Worm (Caenorhabditis elegans): Measurements from ENCODE around the gene dpy-27.

DNA sequence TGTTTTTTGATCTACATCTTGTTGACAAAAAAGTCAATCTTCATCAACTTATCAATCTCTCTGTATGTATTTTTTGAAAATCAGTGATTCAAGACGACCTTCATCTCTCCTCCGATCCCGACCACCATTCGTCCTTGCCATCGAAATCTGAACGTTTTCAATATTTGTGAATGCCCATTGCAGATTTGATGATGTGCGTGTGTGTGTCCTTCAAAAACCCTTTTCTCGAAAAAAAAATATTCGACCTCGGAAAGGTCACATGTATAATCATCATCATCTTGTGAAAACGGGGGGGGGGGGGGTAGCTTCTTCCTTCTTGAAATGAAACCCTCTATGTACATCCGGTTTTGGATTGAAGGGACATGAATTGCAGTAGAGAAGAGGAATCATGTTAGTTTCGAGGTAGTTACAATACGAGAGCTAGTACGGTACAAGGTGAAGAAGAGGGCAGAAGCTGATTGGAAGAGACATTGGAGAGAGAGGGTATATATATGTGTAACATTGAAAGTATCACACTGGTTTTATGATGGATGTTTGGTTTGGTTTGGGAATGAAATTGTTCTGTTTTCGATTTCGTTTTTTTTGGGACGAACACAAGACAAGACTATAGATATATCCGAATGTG is 7.0 kb downstream of the dpy-27 start:
- TF ChIP-seq ztf-29 (GFP tag; IDR thresholded peaks at IDR 0.05) (no peak), tab-1 (GFP tag; IDR thresholded peaks at IDR 0.05) (no peak), T22C8.4 (GFP tag; IDR thresholded peaks at IDR 0.05) (no peak), cog-1 (tag; optimal IDR thresholded peaks at IDR 0.05) (no peak), ztf-23 (GFP tag; IDR thresholded peaks at IDR 0.05) (no peak)

Measured in whole organism, midembryonic.